Fruit fly (Drosophila melanogaster) whole organism, embryonic: Measurements from ENCODE around the gene rdhB.

ENCODE experiments used
- Atf6 ChIP-seq: fragments of 200-800 bp; sonication (Bioruptor generic); IDR thresholded peaks from 2 replicates; pipeline ENCODE4 v1.3.6; 2022; ENCODE audit warnings: missing biosample characterization, missing genetic modification characterization
- CG10462 ChIP-seq: fragments of 200-800 bp; sonication (Bioruptor generic); optimal IDR thresholded peaks from 2 replicates; lab custom pipeline; 2016; ENCODE audit warnings: missing biosample characterization, missing genetic modification characterization
- CG11456 ChIP-seq: fragments of 200-800 bp; sonication (Bioruptor generic); IDR thresholded peaks from 3 replicates; pipeline ENCODE4 v1.3.6; 2022; ENCODE audit warnings: missing biosample characterization, missing genetic modification characterization
- CG11723 ChIP-seq: fragments of 200-800 bp; sonication (Bioruptor generic); optimal IDR thresholded peaks from 2 replicates; lab custom pipeline; 2017; ENCODE audit warnings: missing biosample characterization, mild to moderate bottlenecking, missing genetic modification characterization
- CG16779 ChIP-seq: fragments of 200-800 bp; sonication (Bioruptor generic); IDR thresholded peaks from 2 replicates; pipeline ENCODE4 v1.3.6; 2022; ENCODE audit warnings: missing biosample characterization, missing genetic modification characterization
- CG18764 ChIP-seq: fragments of 200-800 bp; sonication (Bioruptor generic); optimal IDR thresholded peaks from 3 replicates; lab custom pipeline; 2016; ENCODE audit warnings: missing biosample characterization, missing genetic modification characterization
- CG32772 ChIP-seq: fragments of 200-800 bp; sonication (Bioruptor generic); IDR thresholded peaks from 2 replicates; pipeline ENCODE4 v1.3.6; 2022; ENCODE audit warnings: missing biosample characterization, missing genetic modification characterization
- CG4282 ChIP-seq: fragments of 200-800 bp; sonication (Bioruptor generic); optimal IDR thresholded peaks from 2 replicates; lab custom pipeline; 2016; ENCODE audit warnings: missing biosample characterization, missing genetic modification characterization
- CG4404 ChIP-seq: fragments of 200-800 bp; sonication (Bioruptor generic); IDR thresholded peaks from 2 replicates; pipeline ENCODE4 v1.3.6; 2022; ENCODE audit warnings: missing biosample characterization, missing genetic modification characterization
- CG4820 ChIP-seq: fragments of 200-800 bp; sonication (Bioruptor generic); optimal IDR thresholded peaks from 3 replicates; lab custom pipeline; 2016; ENCODE audit warnings: missing biosample characterization, missing genetic modification characterization
- CG6254 ChIP-seq: fragments of 200-800 bp; sonication (Bioruptor generic); optimal IDR thresholded peaks from 3 replicates; lab custom pipeline; 2017; ENCODE audit warnings: mild to moderate bottlenecking, missing biosample characterization, missing genetic modification reagents, missing genetic modification characterization
- CG6683 ChIP-seq: fragments of 200-800 bp; sonication (Bioruptor generic); optimal IDR thresholded peaks from 2 replicates; lab custom pipeline; 2017; ENCODE audit warnings: missing biosample characterization, mild to moderate bottlenecking, missing genetic modification characterization, missing genetic modification reagents
- CG7372 ChIP-seq: fragments of 200-800 bp; sonication (Bioruptor generic); IDR thresholded peaks from 2 replicates; pipeline ENCODE4 v1.3.6; 2022; ENCODE audit warnings: missing biosample characterization, missing genetic modification characterization
- CG8944 ChIP-seq: fragments of 200-800 bp; sonication (Bioruptor generic); optimal IDR thresholded peaks from 3 replicates; lab custom pipeline; 2016; ENCODE audit warnings: missing biosample characterization, missing genetic modification characterization
- CG9817 ChIP-seq: fragments of 200-800 bp; sonication (Bioruptor generic); optimal IDR thresholded peaks from 2 replicates; lab custom pipeline; 2018; ENCODE audit warnings: missing biosample characterization, mild to moderate bottlenecking, missing genetic modification characterization, moderate library complexity
- CkIIα-i1 ChIP-seq: fragments of 200-800 bp; sonication (Bioruptor generic); IDR thresholded peaks from 2 replicates; pipeline ENCODE4 v1.3.6; 2022; ENCODE audit warnings: missing biosample characterization, missing genetic modification characterization
- D19A ChIP-seq: fragments of 200-800 bp; optimal IDR thresholded peaks from 3 replicates; lab custom pipeline; 2019; ENCODE audit warnings: missing biosample characterization, mild to moderate bottlenecking, missing genetic modification characterization, moderate library complexity
- Dp ChIP-seq: fragments of 200-800 bp; sonication (Bioruptor generic); optimal IDR thresholded peaks from 2 replicates; lab custom pipeline; 2018; ENCODE audit warnings: missing biosample characterization, mild to moderate bottlenecking, missing genetic modification characterization, moderate library complexity
- E2f2 ChIP-seq: fragments of 200-800 bp; sonication (Bioruptor generic); IDR thresholded peaks from 2 replicates; pipeline ENCODE4 v1.3.6; 2022; ENCODE audit warnings: missing biosample characterization, missing genetic modification characterization
- Ets65A ChIP-seq: fragments of 200-800 bp; sonication (Bioruptor generic); peaks from one replicate; lab custom pipeline; 2016; ENCODE audit warnings: missing biosample characterization, missing genetic modification characterization
- H2.0 ChIP-seq: fragments of 200-800 bp; sonication (Bioruptor generic); IDR thresholded peaks from 2 replicates; pipeline ENCODE4 v1.3.6; 2022; ENCODE audit warnings: missing biosample characterization, missing genetic modification characterization
- MBD-R2 ChIP-seq: fragments of 200-800 bp; sonication (Bioruptor generic); IDR thresholded peaks from 2 replicates; pipeline ENCODE4 v1.3.6; 2022; ENCODE audit warnings: missing biosample characterization, missing genetic modification characterization
- MESR4 ChIP-seq: fragments of 200-800 bp; sonication (Bioruptor generic); optimal IDR thresholded peaks from 2 replicates; lab custom pipeline; 2018; ENCODE audit warnings: missing biosample characterization, mild to moderate bottlenecking, missing genetic modification characterization, moderate library complexity
- Oaz ChIP-seq: fragments of 200-800 bp; sonication (Bioruptor generic); IDR thresholded peaks from 2 replicates; pipeline ENCODE4 v1.3.6; 2022; ENCODE audit warnings: missing biosample characterization, missing genetic modification characterization
- Ravus ChIP-seq: fragments of 200-800 bp; sonication (Bioruptor generic); IDR thresholded peaks from 2 replicates; pipeline ENCODE4 v1.3.6; 2022; ENCODE audit warnings: missing biosample characterization, missing genetic modification characterization
- Scr ChIP-seq: fragments of 200-800 bp; sonication (Bioruptor generic); IDR thresholded peaks from 2 replicates; pipeline ENCODE4 v1.3.6; 2022; ENCODE audit warnings: missing biosample characterization, missing genetic modification characterization; ENCODE audit not compliant: partially characterized antibody
- Trl ChIP-seq, 3 experiments: fragments of >200 bp in 2 of 3; fragments of 200-800 bp in 1 of 3; sonication (Bioruptor generic) in 1 of 3; optimal IDR thresholded peaks; 2 replicates in 1 of 3; 3 replicates in 2 of 3; lab custom pipeline; 2016 to 2017; ENCODE audit warnings: missing biosample characterization in 1 of 3, missing genetic modification characterization in 1 of 3
- amos ChIP-seq: fragments of 200-800 bp; sonication (Bioruptor generic); IDR thresholded peaks from 2 replicates; pipeline ENCODE4 v1.3.6; 2022; ENCODE audit warnings: missing biosample characterization, missing genetic modification characterization; ENCODE audit not compliant: partially characterized antibody
- az2 ChIP-seq: fragments of 200-800 bp; sonication (Bioruptor generic); optimal IDR thresholded peaks from 3 replicates; lab custom pipeline; 2016; ENCODE audit warnings: missing biosample characterization, missing genetic modification characterization
- crp ChIP-seq, 2 experiments: fragments of 200-800 bp; sonication (Bioruptor generic); optimal IDR thresholded peaks; 2 replicates in 1 of 2; 3 replicates in 1 of 2; lab custom pipeline; 2017; ENCODE audit warnings: missing biosample characterization in 2 of 2, missing genetic modification characterization in 2 of 2, mild to moderate bottlenecking in 1 of 2, moderate library complexity in 1 of 2
- exex ChIP-seq: fragments of 200-800 bp; sonication (Bioruptor generic); optimal IDR thresholded peaks from 4 replicates; lab custom pipeline; 2018; ENCODE audit warnings: missing biosample characterization, mild to moderate bottlenecking, missing genetic modification characterization, moderate library complexity
- hb ChIP-seq: fragments of 200-800 bp; sonication (Bioruptor generic); IDR thresholded peaks from 3 replicates; pipeline ENCODE4 v1.3.6; 2022; ENCODE audit warnings: missing biosample characterization, missing genetic modification characterization; ENCODE audit not compliant: partially characterized antibody
- hbn ChIP-seq: fragments of 200-800 bp; sonication (Bioruptor generic); IDR thresholded peaks from 2 replicates; pipeline ENCODE4 v1.3.6; 2022; ENCODE audit warnings: missing biosample characterization, missing genetic modification characterization; ENCODE audit not compliant: partially characterized antibody
- insv ChIP-seq, 2 experiments: fragments of 200-800 bp; sonication (Bioruptor generic); optimal IDR thresholded peaks; 3 replicates each; lab custom pipeline; 2016 to 2018; ENCODE audit warnings: missing biosample characterization in 2 of 2, missing genetic modification characterization in 2 of 2
- ken ChIP-seq: fragments of 200-800 bp; sonication (Bioruptor generic); IDR thresholded peaks from 3 replicates; pipeline ENCODE4 v1.3.6; 2022; ENCODE audit warnings: missing biosample characterization, missing genetic modification characterization
- lola ChIP-seq, 3 experiments: fragments of >200 bp in 2 of 3; fragments of 200-800 bp in 1 of 3; sonication (Bioruptor generic) in 1 of 3; optimal IDR thresholded peaks; 2 replicates each; lab custom pipeline; 2017 to 2019; ENCODE audit warnings: missing biosample characterization in 3 of 3, missing genetic modification characterization in 3 of 3, mild to moderate bottlenecking in 1 of 3, moderate library complexity in 1 of 3
- mld ChIP-seq: fragments of 200-800 bp; sonication (Bioruptor generic); IDR thresholded peaks from 3 replicates; pipeline ENCODE4 v1.3.6; 2022; ENCODE audit warnings: missing biosample characterization, missing genetic modification characterization; ENCODE audit not compliant: partially characterized antibody
- nau ChIP-seq: fragments of 200-800 bp; sonication (Bioruptor generic); optimal IDR thresholded peaks from 3 replicates; lab custom pipeline; 2017; ENCODE audit warnings: missing biosample characterization, mild to moderate bottlenecking, missing genetic modification characterization, missing genetic modification reagents
- oc ChIP-seq: fragments of 200-800 bp; sonication (Bioruptor generic); optimal IDR thresholded peaks from 2 replicates; lab custom pipeline; 2018; ENCODE audit warnings: missing biosample characterization, mild to moderate bottlenecking, missing genetic modification characterization, moderate library complexity
- odd ChIP-seq: fragments of 200-800 bp; sonication (Bioruptor generic); optimal IDR thresholded peaks from 2 replicates; lab custom pipeline; 2017; ENCODE audit warnings: missing biosample characterization, mild to moderate bottlenecking, missing genetic modification characterization
- pb ChIP-seq: fragments of 200-800 bp; sonication (Bioruptor generic); optimal IDR thresholded peaks from 3 replicates; lab custom pipeline; 2016; ENCODE audit warnings: missing biosample characterization, missing genetic modification characterization
- pfk ChIP-seq: fragments of 200-800 bp; sonication (Bioruptor generic); optimal IDR thresholded peaks from 2 replicates; lab custom pipeline; 2018; ENCODE audit warnings: missing biosample characterization, mild to moderate bottlenecking, missing genetic modification characterization, moderate library complexity
- prd ChIP-seq, 3 experiments: fragments of >200 bp in 2 of 3; fragments of 200-800 bp in 1 of 3; sonication (Bioruptor generic) in 1 of 3; optimal IDR thresholded peaks in 2 of 3; IDR thresholded peaks in 1 of 3; 2 replicates in 2 of 3; 3 replicates in 1 of 3; pipeline versions ENCODE4 v1.3.6 to Lab custom; 2017 to 2022; ENCODE audit warnings: missing biosample characterization in 1 of 3, missing genetic modification characterization in 1 of 3
- pzg ChIP-seq: fragments of 200-800 bp; sonication (Bioruptor generic); optimal IDR thresholded peaks from 3 replicates; lab custom pipeline; 2018; ENCODE audit warnings: missing biosample characterization, mild to moderate bottlenecking, missing genetic modification characterization, moderate library complexity
- sob ChIP-seq: fragments of 200-800 bp; sonication (Bioruptor generic); IDR thresholded peaks from 2 replicates; pipeline ENCODE4 v1.3.6; 2022; ENCODE audit warnings: missing biosample characterization, missing genetic modification characterization
- stwl ChIP-seq: fragments of 200-800 bp; sonication (Bioruptor generic); optimal IDR thresholded peaks from 3 replicates; lab custom pipeline; 2018; ENCODE audit warnings: missing biosample characterization, mild to moderate bottlenecking, missing genetic modification characterization, moderate library complexity
- ttk ChIP-seq: fragments of 200-800 bp; sonication (Bioruptor generic); IDR thresholded peaks from 2 replicates; pipeline ENCODE4 v2.1.2; 2022; ENCODE audit warnings: missing biosample characterization, missing genetic modification characterization
- unc-4 ChIP-seq: fragments of 200-800 bp; sonication (Bioruptor generic); IDR thresholded peaks from 2 replicates; pipeline ENCODE4 v1.3.6; 2022; ENCODE audit warnings: missing biosample characterization, missing genetic modification characterization; ENCODE audit not compliant: partially characterized antibody
- wek ChIP-seq: fragments of 200-800 bp; sonication (Bioruptor generic); optimal IDR thresholded peaks from 3 replicates; lab custom pipeline; 2018; ENCODE audit warnings: missing biosample characterization, mild to moderate bottlenecking, missing genetic modification characterization, moderate library complexity

Gene rdhB

DNA sequence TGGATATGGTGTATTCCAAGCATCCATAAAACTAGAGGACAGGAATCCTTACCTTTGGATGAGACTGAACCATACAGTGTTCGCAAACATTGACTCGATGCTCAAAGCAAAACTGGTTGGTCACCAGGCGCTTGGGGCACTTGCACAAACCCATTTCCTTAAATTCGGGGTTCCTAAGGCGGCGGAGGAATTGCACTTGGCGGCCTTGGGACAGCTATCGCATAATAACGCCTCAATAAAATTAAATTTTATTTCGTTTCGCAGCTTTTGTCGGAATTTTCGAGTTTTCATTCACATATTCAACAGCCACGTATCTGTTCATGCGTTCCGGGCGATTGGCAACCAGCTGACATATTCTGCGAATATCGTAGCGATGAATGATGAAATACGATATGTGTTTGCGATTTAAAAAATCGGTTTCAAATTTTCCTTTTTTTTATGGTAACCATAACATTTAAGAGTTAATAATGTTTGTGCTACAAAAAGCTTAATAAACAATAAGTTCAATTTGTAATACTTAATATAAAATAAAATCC, 14.2 kb downstream of the rdhB start, which contains the start of gene CG5382:
TSS of gene CG5382 (minus strand) at position 324 of the 536 bp plus-strand sequence.
- TF ChIP-seq Scr (GFP tag; lab: Robert Waterston, UW): peak; percentile 22; the same call in 1 of the 2 replicates
- no peak for TF ChIP-seq D19A (tag; lab: Kevin White, UChicago)
- TF ChIP-seq Ets65A (GFP tag; lab: Kevin White, UChicago): no peak
- TF ChIP-seq nau (GFP tag; lab: Kevin White, UChicago): no peak
- TF ChIP-seq wek: no peak
- no peak for TF ChIP-seq ttk (GFP tag; lab: Robert Waterston, UW)
- TF ChIP-seq CG11456 (GFP tag; lab: Robert Waterston, UW): no peak
- TF ChIP-seq MBD-R2 (GFP tag; lab: Robert Waterston, UW): peak; percentile 67
- no peak for TF ChIP-seq Ravus (GFP tag; lab: Robert Waterston, UW)
- no peak for TF ChIP-seq Atf6 (GFP tag; lab: Robert Waterston, UW)
- TF ChIP-seq hb (GFP tag; lab: Robert Waterston, UW): no peak
- TF ChIP-seq hbn (GFP tag; lab: Robert Waterston, UW): no peak
- TF ChIP-seq prd (optimal IDR thresholded peaks at IDR 0.05; lab: Kevin White, UChicago): no peak
- no peak for TF ChIP-seq prd (GFP tag; IDR thresholded peaks at IDR 0.05; lab: Robert Waterston, UW)
- no peak for TF ChIP-seq CG16779 (GFP tag; lab: Robert Waterston, UW)
- TF ChIP-seq H2.0: no peak
- 0 out of 2 replicates have a peak, but pooled peaks have one; percentile 27 for TF ChIP-seq unc-4 (GFP tag; lab: Robert Waterston, UW)
- no peak for TF ChIP-seq CG4820
- TF ChIP-seq Dp (GFP tag; lab: Kevin White, UChicago): peak; percentile 50
- TF ChIP-seq CG9817: no peak
- TF ChIP-seq sob (GFP tag; lab: Robert Waterston, UW): no peak
- TF ChIP-seq oc (tag; lab: Kevin White, UChicago): no peak
- no peak for TF ChIP-seq pfk (GFP tag; lab: Kevin White, UChicago)
- peak; percentile 34; the same call in 1 of the 2 replicates for TF ChIP-seq amos (GFP tag; lab: Robert Waterston, UW)
- TF ChIP-seq CG18764 (GFP tag; lab: Kevin White, UChicago): no peak
- no peak for TF ChIP-seq az2 (GFP tag; lab: Kevin White, UChicago)
- TF ChIP-seq CG10462 (GFP tag; lab: Kevin White, UChicago): no peak
- no peak for TF ChIP-seq CG6683 (GFP tag; lab: Kevin White, UChicago)
- no peak for TF ChIP-seq exex (tag; lab: Kevin White, UChicago)
- TF ChIP-seq ken (GFP tag; lab: Robert Waterston, UW): no peak
- TF ChIP-seq mld (GFP tag; lab: Robert Waterston, UW): no peak
- TF ChIP-seq CG7372 (GFP tag; lab: Robert Waterston, UW): no peak
- TF ChIP-seq Oaz: no peak
- peak; percentile 71 for TF ChIP-seq MESR4
- TF ChIP-seq CG32772 (GFP tag; lab: Robert Waterston, UW): no peak
- no peak for TF ChIP-seq CG6254 (GFP tag; lab: Kevin White, UChicago)
- no peak for TF ChIP-seq CG11723 (GFP tag; lab: Kevin White, UChicago)
- peak; percentile 46 for TF ChIP-seq pzg
- TF ChIP-seq CkIIα-i1 (GFP tag; lab: Robert Waterston, UW): no peak
- no peak for TF ChIP-seq Trl (optimal IDR thresholded peaks at IDR 0.05; lab: Kevin White, UChicago)
- TF ChIP-seq Trl (GFP tag; optimal IDR thresholded peaks at IDR 0.05; lab: Kevin White, UChicago): no peak
- no peak for TF ChIP-seq insv (GFP tag; optimal IDR thresholded peaks at IDR 0.05; lab: Kevin White, UChicago)
- TF ChIP-seq CG4404: no peak
- TF ChIP-seq crp (GFP tag; optimal IDR thresholded peaks at IDR 0.05; lab: Kevin White, UChicago): peak in 1 of 2 experiments; percentile 83
- TF ChIP-seq CG8944 (GFP tag; lab: Kevin White, UChicago): no peak
- peak; percentile 11 for TF ChIP-seq stwl
- TF ChIP-seq E2f2 (GFP tag; lab: Robert Waterston, UW): peak; percentile 69
- TF ChIP-seq odd (GFP tag; lab: Kevin White, UChicago): no peak
- TF ChIP-seq CG4282 (GFP tag; lab: Kevin White, UChicago): no peak
- TF ChIP-seq lola (GFP tag; optimal IDR thresholded peaks at IDR 0.05; lab: Kevin White, UChicago): no peak
- no peak for TF ChIP-seq pb (GFP tag; lab: Kevin White, UChicago)
